Fruit fly (Drosophila melanogaster): ENCODE data around the gene CG14115.

CG14115 gene

DNA sequence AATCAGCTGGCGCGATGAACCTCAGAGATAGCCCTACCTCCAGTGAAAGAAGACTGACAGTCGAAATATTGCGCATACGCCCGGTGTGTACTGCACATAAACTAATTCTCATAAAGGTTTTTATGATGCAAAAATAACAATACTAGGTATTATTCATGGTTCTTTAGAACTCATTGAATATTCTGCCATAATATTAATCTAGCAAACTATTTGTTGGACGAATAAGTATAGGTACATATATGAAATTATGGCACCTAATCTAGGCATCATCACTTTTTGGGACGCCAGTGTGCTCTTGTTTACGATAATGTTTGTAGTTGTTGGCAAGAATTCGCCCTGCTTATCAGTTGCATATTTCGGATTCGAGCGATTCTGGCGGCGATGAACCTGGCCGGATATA, 39.5 kb downstream of the CG14115 start (continued):
- TF ChIP-seq grau (tag; optimal IDR thresholded peaks at IDR 0.05) (peak; percentile 34), CG9932 (GFP tag; IDR thresholded peaks at IDR 0.05) (no peak), bab2 (GFP tag; optimal IDR thresholded peaks at IDR 0.05) (no peak), CG10979 (tag; optimal IDR thresholded peaks at IDR 0.05) (peak; percentile 51), Fer1 (GFP tag; optimal IDR thresholded peaks at IDR 0.05) (peak; percentile 29), dysf (GFP tag; IDR thresholded peaks at IDR 0.05) (0 out of 3 replicates have a peak, but pooled peaks have one; percentile 31), sima (GFP tag; optimal IDR thresholded peaks at IDR 0.05) (no peak), ranshi (GFP tag; IDR thresholded peaks at IDR 0.05) (0 out of 2 replicates have a peak, but pooled peaks have one; percentile 7), CG32532 (GFP tag; IDR thresholded peaks at IDR 0.05) (peak; percentile 47; the same call in 1 of the 2 replicates), pita (GFP tag; optimal IDR thresholded peaks at IDR 0.05) (no peak), zfh2 (GFP tag; optimal IDR thresholded peaks at IDR 0.05) (peak; percentile 22), jigr1 (GFP tag; IDR thresholded peaks at IDR 0.05) (no peak), CG8359 (GFP tag; optimal IDR thresholded peaks at IDR 0.05; ENCODE audit: borderline replicate concordance) (no peak), Rfx (GFP tag; IDR thresholded peaks at IDR 0.05) (peak; percentile 40; the same call in 1 of the 2 replicates), H2.0 (GFP tag; IDR thresholded peaks at IDR 0.05) (no peak), CG7839 (tag; optimal IDR thresholded peaks at IDR 0.05) (peak; percentile 37), CG2889 (GFP tag; IDR thresholded peaks at IDR 0.05) (no peak), CG18619 (GFP tag; optimal IDR thresholded peaks at IDR 0.05) (peak; percentile 3), CG14860 (GFP tag; IDR thresholded peaks at IDR 0.05; ENCODE audit: partially characterized antibody) (no peak), crp (GFP tag; optimal IDR thresholded peaks at IDR 0.05) (peak in 1 of 2 experiments; percentile 19), ewg (GFP tag; optimal IDR thresholded peaks at IDR 0.05) (no peak), Taf1 (GFP tag; IDR thresholded peaks at IDR 0.05) (no peak), Dbx (GFP tag; IDR thresholded peaks at IDR 0.05) (peak; percentile 22; the same call in 1 of the 3 replicates), CG14441 (GFP tag; IDR thresholded peaks at IDR 0.05) (0 out of 2 replicates have a peak, but pooled peaks have one; percentile 27), CoRest (tag; optimal IDR thresholded peaks at IDR 0.05) (peak; percentile 11), rib (GFP tag; IDR thresholded peaks at IDR 0.05) (no peak), CG18599 (GFP tag; optimal IDR thresholded peaks at IDR 0.05) (peak; percentile 46), CG32772 (GFP tag; IDR thresholded peaks at IDR 0.05) (no peak), abd-A (tag; optimal IDR thresholded peaks at IDR 0.05) (no peak), CG17186 (GFP tag; optimal IDR thresholded peaks at IDR 0.05) (no peak), CG12769 (tag; optimal IDR thresholded peaks at IDR 0.05) (peak; percentile 20), Ptx1 (GFP tag; IDR thresholded peaks at IDR 0.05) (peak; percentile 62), Ets65A (GFP tag) (no peak), CG4820 (GFP tag; optimal IDR thresholded peaks at IDR 0.05) (no peak), Lim3 (GFP tag; IDR thresholded peaks at IDR 0.05) (no peak), dmrt99B (tag; optimal IDR thresholded peaks at IDR 0.05) (peak; percentile 46), CG11456 (GFP tag; IDR thresholded peaks at IDR 0.05) (no peak), Oaz (GFP tag; IDR thresholded peaks at IDR 0.05) (no peak), CG3995 (GFP tag; optimal IDR thresholded peaks at IDR 0.05) (no peak), CG17385 (GFP tag; optimal IDR thresholded peaks at IDR 0.05) (peak; percentile 43), CG8089 (GFP tag; optimal IDR thresholded peaks at IDR 0.05) (no peak), Atf6 (GFP tag; IDR thresholded peaks at IDR 0.05) (0 out of 2 replicates have a peak, but pooled peaks have one; percentile 8), Fer3 (tag; optimal IDR thresholded peaks at IDR 0.05) (peak; percentile 19), Fer2 (tag; optimal IDR thresholded peaks at IDR 0.05) (no peak), grn (GFP tag; optimal IDR thresholded peaks at IDR 0.05) (peak; percentile 40), CG3726 (GFP tag; IDR thresholded peaks at IDR 0.05) (no peak), Sry-δ (GFP tag; optimal IDR thresholded peaks at IDR 0.05) (no peak), unpg (GFP tag; optimal IDR thresholded peaks at IDR 0.05) (peak; percentile 23), CG14014 (GFP tag; IDR thresholded peaks at IDR 0.05) (0 out of 2 replicates have a peak, but pooled peaks have one; percentile 23), CG7556 (GFP tag; optimal IDR thresholded peaks at IDR 0.05) (peak; percentile 3), Oli (tag; optimal IDR thresholded peaks at IDR 0.05) (no peak)
